Worm (Caenorhabditis elegans): ENCODE results near the gene dhs-11.

dhs-11 gene

DNA sequence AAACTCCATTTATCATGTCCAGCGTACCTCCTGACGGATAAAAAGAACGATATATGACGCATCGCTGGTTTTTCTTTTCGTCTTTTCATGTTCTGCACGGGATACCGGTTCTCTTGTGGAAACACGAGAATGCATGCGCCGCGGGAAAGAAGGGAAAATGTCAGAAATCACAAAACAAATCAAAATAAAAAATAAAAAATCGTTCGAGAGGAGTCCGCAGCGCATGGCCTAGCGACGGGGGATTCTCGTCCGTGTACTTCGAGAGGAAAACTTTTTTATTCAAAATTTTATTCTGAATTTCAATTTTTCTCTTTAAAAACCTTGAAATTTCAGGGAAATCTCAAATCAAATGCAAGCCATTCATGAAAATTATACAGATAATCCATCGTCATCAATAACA lies 21.5 kb downstream of the dhs-11 start, which contains the start of the genes lron-10 and hpr-9 (continued):
- no peak for TF ChIP-seq pros-1 (tag; optimal IDR thresholded peaks at IDR 0.05)
- no peak for TF ChIP-seq npax-4 (tag; optimal IDR thresholded peaks at IDR 0.05)
- no peak for TF ChIP-seq C38D4.7 (GFP tag; optimal IDR thresholded peaks at IDR 0.05)
- TF ChIP-seq zip-5 (tag; optimal IDR thresholded peaks at IDR 0.05), result peak; percentile 55
- no peak for TF ChIP-seq ceh-48 (tag; optimal IDR thresholded peaks at IDR 0.05)
- TF ChIP-seq hlh-15 (tag; optimal IDR thresholded peaks at IDR 0.05), result no peak
- TF ChIP-seq ceh-34 (tag; optimal IDR thresholded peaks at IDR 0.05), result peak; percentile 42
- TF ChIP-seq ets-4 (tag; optimal IDR thresholded peaks at IDR 0.05), result peak; percentile 82
- TF ChIP-seq fkh-6 (tag; optimal IDR thresholded peaks at IDR 0.05), result peak; percentile 50
- TF ChIP-seq fax-1 (tag; optimal IDR thresholded peaks at IDR 0.05), result peak; percentile 33
- no peak for TF ChIP-seq K02D7.2 (tag; optimal IDR thresholded peaks at IDR 0.05)
- no peak for TF ChIP-seq sdc-2 (tag; optimal IDR thresholded peaks at IDR 0.05)
- TF ChIP-seq ceh-9 (tag; optimal IDR thresholded peaks at IDR 0.05), result no peak
- TF ChIP-seq syd-9 (tag; optimal IDR thresholded peaks at IDR 0.05), result no peak
- TF ChIP-seq dmd-4 (tag; optimal IDR thresholded peaks at IDR 0.05; ENCODE audit: borderline replicate concordance), result no peak
- no peak for TF ChIP-seq ama-1 (optimal IDR thresholded peaks at IDR 0.05)
- no peak for TF ChIP-seq ztf-16 (tag; optimal IDR thresholded peaks at IDR 0.05)
- no peak for TF ChIP-seq unc-3 (GFP tag; conservative IDR thresholded peaks at IDR 0.05)
- peak; percentile 34 for TF ChIP-seq unc-3 (tag; optimal IDR thresholded peaks at IDR 0.05)
- TF ChIP-seq dve-1 (tag; optimal IDR thresholded peaks at IDR 0.05), result peak; percentile 8
- TF ChIP-seq ceh-19 (GFP tag; optimal IDR thresholded peaks at IDR 0.05), result no peak
- TF ChIP-seq ceh-22 (tag; optimal IDR thresholded peaks at IDR 0.05), result no peak
- no peak for TF ChIP-seq pha-2 (tag; optimal IDR thresholded peaks at IDR 0.05)
- TF ChIP-seq ceh-30 (tag; optimal IDR thresholded peaks at IDR 0.05), result no peak
- TF ChIP-seq ceh-2 (tag; optimal IDR thresholded peaks at IDR 0.05), result peak; percentile 80
- no peak for TF ChIP-seq sox-4 (tag; optimal IDR thresholded peaks at IDR 0.05)
- no peak for TF ChIP-seq nfya-1 (tag; optimal IDR thresholded peaks at IDR 0.05)
- TF ChIP-seq ceh-31 (tag; optimal IDR thresholded peaks at IDR 0.05), result peak; percentile 83
- no peak for TF ChIP-seq ceh-18 (tag; optimal IDR thresholded peaks at IDR 0.05)
- peak; percentile 10 for TF ChIP-seq hlh-8 (tag; optimal IDR thresholded peaks at IDR 0.05)
- no peak for TF ChIP-seq ceh-45 (GFP tag; IDR thresholded peaks at IDR 0.05)
- TF ChIP-seq pag-3 (tag; optimal IDR thresholded peaks at IDR 0.05; ENCODE audit: borderline replicate concordance), result no peak
- no peak for TF ChIP-seq hlh-30 (tag; optimal IDR thresholded peaks at IDR 0.05; ENCODE audit: insufficient read depth)

DNA sequence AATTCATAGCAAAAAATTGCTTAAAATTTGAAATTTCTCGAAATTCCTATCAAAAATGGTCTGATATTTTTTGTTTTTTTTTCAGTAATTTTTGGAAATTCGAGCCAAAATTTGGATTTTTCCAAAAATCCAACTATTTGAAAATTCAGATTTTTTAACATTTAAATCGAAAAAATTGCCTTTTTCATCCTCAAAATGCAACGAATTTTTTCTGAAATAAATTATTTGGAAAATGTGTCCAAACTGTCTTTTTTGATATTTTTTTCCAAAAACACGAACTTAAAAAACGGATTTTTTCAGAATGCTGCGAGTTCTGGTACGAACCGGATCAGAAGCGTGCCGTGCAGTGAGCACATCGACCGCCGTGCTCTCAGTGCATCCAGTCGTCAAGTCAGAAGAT lies 27.5 kb downstream of the dhs-11 start, which contains the start of gene mrpl-22:
TSS of gene mrpl-22 (plus strand) at position 301 of the 400 bp plus-strand sequence.
- TF ChIP-seq Y22D7AL.16 (tag; optimal IDR thresholded peaks at IDR 0.05) (no peak), npax-4 (tag; optimal IDR thresholded peaks at IDR 0.05) (no peak), tbx-7 (tag; optimal IDR thresholded peaks at IDR 0.05) (no peak), lim-6 (tag; optimal IDR thresholded peaks at IDR 0.05) (no peak), che-1 (tag; optimal IDR thresholded peaks at IDR 0.05) (no peak), T23F11.4 (GFP tag; optimal IDR thresholded peaks at IDR 0.05) (no peak), dve-1 (tag; optimal IDR thresholded peaks at IDR 0.05) (no peak), sox-4 (tag; optimal IDR thresholded peaks at IDR 0.05) (no peak), pros-1 (tag; optimal IDR thresholded peaks at IDR 0.05) (no peak), eyg-1 (tag; optimal IDR thresholded peaks at IDR 0.05) (no peak), K09A11.1 (tag; optimal IDR thresholded peaks at IDR 0.05; ENCODE audit: insufficient read depth) (no peak), elt-2 (tag; optimal IDR thresholded peaks at IDR 0.05) (no peak), hlh-30 (tag; optimal IDR thresholded peaks at IDR 0.05; ENCODE audit: insufficient read depth) (no peak), syd-9 (tag; optimal IDR thresholded peaks at IDR 0.05) (no peak), K02D7.2 (tag; optimal IDR thresholded peaks at IDR 0.05) (no peak), C08G9.2 (tag; optimal IDR thresholded peaks at IDR 0.05) (no peak), ceh-9 (tag; optimal IDR thresholded peaks at IDR 0.05) (no peak), hlh-13 (GFP tag; optimal IDR thresholded peaks at IDR 0.05) (no peak), dmd-4 (tag; optimal IDR thresholded peaks at IDR 0.05; ENCODE audit: borderline replicate concordance) (no peak), ama-1 (optimal IDR thresholded peaks at IDR 0.05) (no peak)
